Fruit fly (Drosophila melanogaster) whole organism, prepupa: ENCODE results near the gene CG7806.
A peak's percentile ranks its signal among the peaks of the same experiment; 100 is the strongest.

Source experiments
- Blimp-1 ChIP-seq: fragments of 200-800 bp; sonication (Bioruptor generic); optimal IDR thresholded peaks from 3 replicates; lab custom pipeline; 2017; ENCODE audit warnings: missing biosample characterization, missing genetic modification characterization, mild to moderate bottlenecking, moderate library complexity, missing genetic modification reagents
- CG10631 ChIP-seq: fragments of 200-800 bp; sonication (Bioruptor generic); optimal IDR thresholded peaks from 2 replicates; lab custom pipeline; 2016; ENCODE audit warnings: missing biosample characterization, missing genetic modification characterization
- CG10669 ChIP-seq: fragments of 200-800 bp; sonication (Bioruptor generic); optimal IDR thresholded peaks from 3 replicates; lab custom pipeline; 2018; ENCODE audit warnings: missing biosample characterization, mild to moderate bottlenecking, missing genetic modification characterization, moderate library complexity
- CG11294 ChIP-seq: fragments of 200-800 bp; sonication (Bioruptor generic); IDR thresholded peaks from 2 replicates; pipeline ENCODE4 v1.3.6; 2022; ENCODE audit warnings: missing biosample characterization, missing genetic modification characterization
- CG11762 ChIP-seq: fragments of 200-800 bp; sonication (Bioruptor generic); optimal IDR thresholded peaks from 3 replicates; lab custom pipeline; 2016; ENCODE audit warnings: missing biosample characterization, missing genetic modification characterization; ENCODE audit not compliant: insufficient read depth
- CG11902 ChIP-seq: fragments of 200-800 bp; sonication (Bioruptor generic); optimal IDR thresholded peaks from 3 replicates; lab custom pipeline; 2016; ENCODE audit warnings: missing biosample characterization, missing genetic modification characterization
- CG15336 ChIP-seq: fragments of 200-800 bp; sonication (Bioruptor generic); IDR thresholded peaks from 2 replicates; pipeline ENCODE4 v1.3.6; 2022; ENCODE audit warnings: missing biosample characterization, missing genetic modification characterization
- CG1621 ChIP-seq: fragments of 200-800 bp; sonication (Bioruptor generic); optimal IDR thresholded peaks from 3 replicates; lab custom pipeline; 2018; ENCODE audit warnings: missing biosample characterization, mild to moderate bottlenecking, missing genetic modification characterization
- CG16779 ChIP-seq: fragments of 200-800 bp; sonication (Bioruptor generic); optimal IDR thresholded peaks from 3 replicates; lab custom pipeline; 2017; ENCODE audit warnings: missing biosample characterization, mild to moderate bottlenecking, missing genetic modification characterization
- CG3032 ChIP-seq: fragments of 200-800 bp; optimal IDR thresholded peaks from 2 replicates; lab custom pipeline; 2019; ENCODE audit warnings: missing biosample characterization, mild to moderate bottlenecking, missing genetic modification characterization, moderate library complexity
- CG31627 ChIP-seq: fragments of 200-800 bp; sonication (Bioruptor generic); optimal IDR thresholded peaks from 3 replicates; lab custom pipeline; 2016; ENCODE audit warnings: missing biosample characterization, missing genetic modification characterization
- CG34406 ChIP-seq: fragments of 200-800 bp; sonication (Bioruptor generic); optimal IDR thresholded peaks from 3 replicates; lab custom pipeline; 2016; ENCODE audit warnings: missing biosample characterization, missing genetic modification characterization
- CG3919 ChIP-seq: fragments of 200-800 bp; sonication (Bioruptor generic); optimal IDR thresholded peaks from 3 replicates; lab custom pipeline; 2016; ENCODE audit warnings: missing biosample characterization, missing genetic modification characterization
- CG6163 ChIP-seq: fragments of 200-800 bp; sonication (Bioruptor generic); IDR thresholded peaks from 3 replicates; pipeline ENCODE4 v1.3.6; 2022; ENCODE audit warnings: missing biosample characterization, missing genetic modification characterization
- CG6276 ChIP-seq: fragments of 200-800 bp; sonication (Bioruptor generic); optimal IDR thresholded peaks from 2 replicates; lab custom pipeline; 2017; ENCODE audit warnings: missing biosample characterization, mild to moderate bottlenecking, missing genetic modification characterization
- CG6792 ChIP-seq: fragments of 200-800 bp; sonication (Bioruptor generic); optimal IDR thresholded peaks from 3 replicates; lab custom pipeline; 2016; ENCODE audit warnings: missing biosample characterization, missing genetic modification characterization
- CG6808 ChIP-seq: fragments of 200-800 bp; sonication (Bioruptor generic); optimal IDR thresholded peaks from 3 replicates; lab custom pipeline; 2017; ENCODE audit warnings: missing biosample characterization, missing genetic modification characterization, mild to moderate bottlenecking, moderate library complexity, missing genetic modification reagents
- CG6854 ChIP-seq: fragments of 200-800 bp; sonication (Bioruptor generic); optimal IDR thresholded peaks from 2 replicates; lab custom pipeline; 2017; ENCODE audit warnings: missing biosample characterization, mild to moderate bottlenecking, missing genetic modification characterization
- CG7368 ChIP-seq: fragments of 200-800 bp; sonication (Bioruptor generic); optimal IDR thresholded peaks from 3 replicates; lab custom pipeline; 2016; ENCODE audit warnings: missing biosample characterization, missing genetic modification characterization
- CG8119 ChIP-seq: fragments of 200-800 bp; sonication (Bioruptor generic); IDR thresholded peaks from 3 replicates; pipeline ENCODE4 v1.3.6; 2022; ENCODE audit warnings: missing biosample characterization, missing genetic modification characterization
- CG8319 ChIP-seq: fragments of 200-800 bp; sonication (Bioruptor generic); optimal IDR thresholded peaks from 3 replicates; lab custom pipeline; 2016; ENCODE audit warnings: missing biosample characterization, missing genetic modification characterization
- CG8632 ChIP-seq: fragments of 200-800 bp; sonication (Bioruptor generic); optimal IDR thresholded peaks from 3 replicates; lab custom pipeline; 2016; ENCODE audit warnings: missing biosample characterization, missing genetic modification characterization
- CG9139 ChIP-seq: fragments of 200-800 bp; sonication (Bioruptor generic); optimal IDR thresholded peaks from 3 replicates; lab custom pipeline; 2017; ENCODE audit warnings: missing biosample characterization, mild to moderate bottlenecking, missing genetic modification characterization
- Eip75B ChIP-seq: fragments of 200-800 bp; sonication (Bioruptor generic); optimal IDR thresholded peaks from 3 replicates; lab custom pipeline; 2016; ENCODE audit warnings: missing biosample characterization, missing genetic modification characterization
- Eip78C ChIP-seq: fragments of 200-800 bp; sonication (Bioruptor generic); peaks from one replicate; lab custom pipeline; 2016; ENCODE audit warnings: missing biosample characterization, missing genetic modification characterization
- Eip93F ChIP-seq: fragments of 200-800 bp; sonication (Bioruptor generic); optimal IDR thresholded peaks from 2 replicates; lab custom pipeline; 2016; ENCODE audit warnings: missing biosample characterization, mild to moderate bottlenecking, missing genetic modification characterization
- Ets21C ChIP-seq: fragments of 200-800 bp; sonication (Bioruptor generic); optimal IDR thresholded peaks from 3 replicates; lab custom pipeline; 2016; ENCODE audit warnings: missing biosample characterization, missing genetic modification characterization
- Ets96B ChIP-seq: fragments of 200-800 bp; optimal IDR thresholded peaks from 2 replicates; lab custom pipeline; 2019; ENCODE audit warnings: missing biosample characterization, mild to moderate bottlenecking, missing genetic modification characterization, moderate library complexity
- Gug ChIP-seq: fragments of 200-800 bp; sonication (Bioruptor generic); IDR thresholded peaks from 2 replicates; pipeline ENCODE4 v1.3.6; 2022; ENCODE audit warnings: missing biosample characterization, missing genetic modification characterization
- Hr38 ChIP-seq: sonication (Bioruptor generic); optimal IDR thresholded peaks from 2 replicates; lab custom pipeline; 2016; ENCODE audit warnings: missing biosample characterization, missing genetic modification characterization
- Hr39 ChIP-seq: fragments of 200-800 bp; sonication (Bioruptor generic); optimal IDR thresholded peaks from 2 replicates; lab custom pipeline; 2016; ENCODE audit warnings: missing biosample characterization, missing genetic modification characterization
- Hr4 ChIP-seq: fragments of 200-800 bp; sonication (Bioruptor generic); optimal IDR thresholded peaks from 3 replicates; lab custom pipeline; 2016; ENCODE audit warnings: missing biosample characterization, missing genetic modification characterization
- Lpt ChIP-seq: fragments of 200-800 bp; sonication (Bioruptor generic); optimal IDR thresholded peaks from 3 replicates; lab custom pipeline; 2016; ENCODE audit warnings: missing biosample characterization, missing genetic modification characterization
- Smox ChIP-seq: fragments of 200-800 bp; sonication (Bioruptor generic); optimal IDR thresholded peaks from 3 replicates; lab custom pipeline; 2016; ENCODE audit warnings: missing biosample characterization, missing genetic modification characterization
- Sox14 ChIP-seq: fragments of 200-800 bp; sonication (Bioruptor generic); optimal IDR thresholded peaks from 3 replicates; lab custom pipeline; 2016; ENCODE audit warnings: missing biosample characterization, missing genetic modification characterization
- Sox15 ChIP-seq: fragments of 200-800 bp; sonication (Bioruptor generic); optimal IDR thresholded peaks from 3 replicates; lab custom pipeline; 2016; ENCODE audit warnings: missing biosample characterization, missing genetic modification characterization
- achi ChIP-seq: fragments of 200-800 bp; sonication (Bioruptor generic); optimal IDR thresholded peaks from 3 replicates; lab custom pipeline; 2016; ENCODE audit warnings: missing biosample characterization, missing genetic modification characterization
- acj6 ChIP-seq: fragments of 200-800 bp; sonication (Bioruptor generic); optimal IDR thresholded peaks from 3 replicates; lab custom pipeline; 2016; ENCODE audit warnings: missing biosample characterization, missing genetic modification characterization
- cyc ChIP-seq: fragments of 200-800 bp; sonication (Bioruptor generic); optimal IDR thresholded peaks from 3 replicates; lab custom pipeline; 2016; ENCODE audit warnings: missing biosample characterization, missing genetic modification characterization
- dac ChIP-seq: fragments of 200-800 bp; sonication (Bioruptor generic); optimal IDR thresholded peaks from 2 replicates; lab custom pipeline; 2017; ENCODE audit warnings: missing biosample characterization, mild to moderate bottlenecking, missing genetic modification characterization
- dsx ChIP-seq: fragments of 200-800 bp; optimal IDR thresholded peaks from 3 replicates; lab custom pipeline; 2019; ENCODE audit warnings: missing biosample characterization, mild to moderate bottlenecking, missing genetic modification characterization, moderate library complexity; ENCODE audit not compliant: poor library complexity, severe bottlenecking
- eg ChIP-seq: fragments of 200-800 bp; sonication (Bioruptor generic); IDR thresholded peaks from 3 replicates; pipeline ENCODE4 v1.3.6; 2022; ENCODE audit warnings: missing biosample characterization, missing genetic modification characterization
- esn ChIP-seq: fragments of 200-800 bp; sonication (Bioruptor generic); optimal IDR thresholded peaks from 2 replicates; lab custom pipeline; 2016; ENCODE audit warnings: missing biosample characterization, mild to moderate bottlenecking, missing genetic modification characterization, moderate library complexity
- fd59A ChIP-seq: fragments of 200-800 bp; sonication (Bioruptor generic); optimal IDR thresholded peaks from 2 replicates; lab custom pipeline; 2017; ENCODE audit warnings: missing biosample characterization, mild to moderate bottlenecking, missing genetic modification characterization, missing genetic modification reagents
- fkh ChIP-seq: fragments of 200-800 bp; sonication (Bioruptor generic); optimal IDR thresholded peaks from 3 replicates; lab custom pipeline; 2017; ENCODE audit warnings: missing biosample characterization, mild to moderate bottlenecking, missing genetic modification characterization, moderate library complexity
- lz ChIP-seq: fragments of 200-800 bp; sonication (Bioruptor generic); optimal IDR thresholded peaks from 3 replicates; lab custom pipeline; 2016; ENCODE audit warnings: missing biosample characterization, missing genetic modification characterization
- pdm3 ChIP-seq: fragments of 200-800 bp; sonication (Bioruptor generic); optimal IDR thresholded peaks from 3 replicates; lab custom pipeline; 2016; ENCODE audit warnings: missing biosample characterization, missing genetic modification characterization
- salr ChIP-seq, 2 experiments: fragments of 200-800 bp; sonication (Bioruptor generic); optimal IDR thresholded peaks; 3 replicates each; lab custom pipeline; 2016 to 2018; ENCODE audit warnings: missing biosample characterization in 2 of 2, missing genetic modification characterization in 2 of 2, mild to moderate bottlenecking in 1 of 2
- spab ChIP-seq: fragments of 200-800 bp; sonication (Bioruptor generic); optimal IDR thresholded peaks from 2 replicates; lab custom pipeline; 2017; ENCODE audit warnings: missing biosample characterization, mild to moderate bottlenecking, missing genetic modification characterization, missing genetic modification reagents
- ss ChIP-seq, 2 experiments: fragments of 200-800 bp; sonication (Bioruptor generic); optimal IDR thresholded peaks; 2 replicates in 1 of 2; 3 replicates in 1 of 2; lab custom pipeline; 2017 to 2018; ENCODE audit warnings: mild to moderate bottlenecking in 2 of 2, missing biosample characterization in 2 of 2, missing genetic modification characterization in 2 of 2, moderate library complexity in 1 of 2
- svp ChIP-seq: fragments of 200-800 bp; sonication (Bioruptor generic); peaks from one replicate; lab custom pipeline; 2016; ENCODE audit warnings: missing biosample characterization, missing genetic modification characterization
- topi ChIP-seq: fragments of 200-800 bp; sonication (Bioruptor generic); optimal IDR thresholded peaks from 3 replicates; lab custom pipeline; 2016; ENCODE audit warnings: missing biosample characterization, missing genetic modification characterization

The CG7806 gene

DNA sequence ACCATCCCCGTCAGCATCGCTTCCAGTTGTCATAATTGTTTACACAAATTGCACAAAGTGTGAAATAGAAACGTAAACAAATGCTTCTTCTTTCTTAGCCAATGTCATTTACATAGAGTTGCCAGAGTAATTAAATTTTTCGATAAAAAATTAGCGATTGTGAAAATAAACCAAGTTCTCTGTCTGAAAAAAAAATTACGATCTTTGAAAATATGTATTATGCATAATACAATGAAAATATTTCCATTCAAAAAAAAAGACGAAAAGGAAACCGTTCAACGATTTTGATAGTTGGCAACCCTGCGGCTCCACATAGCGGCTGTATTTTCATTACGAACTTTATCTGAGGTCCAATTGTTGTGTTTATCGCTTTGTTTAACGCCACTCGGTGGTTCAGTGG lies at the start of gene CG7806, which contains the start of gene CG7810:
CG7806 (plus strand) TSS at position 309 of the 400 bp plus-strand sequence.
CG7810 (minus strand) TSS at position 105 of the 400 bp plus-strand sequence.
- peak; percentile 93 for TF ChIP-seq CG34406
- TF ChIP-seq CG8319: peak; percentile 85
- no peak for TF ChIP-seq spab
- TF ChIP-seq Hr39 (GFP tag; lab: Kevin White, UChicago): peak; percentile 91
- no peak for TF ChIP-seq pdm3 (GFP tag; lab: Kevin White, UChicago)
- no peak for TF ChIP-seq Smox (GFP tag; lab: Kevin White, UChicago)
- TF ChIP-seq Blimp-1 (GFP tag; lab: Kevin White, UChicago): peak; percentile 55
- TF ChIP-seq fd59A (GFP tag; lab: Kevin White, UChicago): peak; percentile 73
- peak; percentile 79 for TF ChIP-seq CG1621 (tag; lab: Kevin White, UChicago)
- TF ChIP-seq CG11294: peak; percentile 81; the same call in 1 of the 2 replicates
- no peak for TF ChIP-seq ss (GFP tag; optimal IDR thresholded peaks at IDR 0.05; lab: Kevin White, UChicago)
- TF ChIP-seq acj6 (GFP tag; lab: Kevin White, UChicago): peak; percentile 91
- TF ChIP-seq Eip75B (GFP tag; lab: Kevin White, UChicago): no peak
- no peak for TF ChIP-seq CG16779
- TF ChIP-seq Ets96B (tag; lab: Kevin White, UChicago): peak; percentile 86
- peak; percentile 37 for TF ChIP-seq Hr38
- TF ChIP-seq CG10631 (GFP tag; lab: Kevin White, UChicago): peak; percentile 92
- TF ChIP-seq CG8632 (GFP tag; lab: Kevin White, UChicago): peak; percentile 89
- TF ChIP-seq achi: peak; percentile 97
- peak; percentile 75 for TF ChIP-seq CG6854 (GFP tag; lab: Kevin White, UChicago)
- peak; percentile 96 for TF ChIP-seq CG6163
- TF ChIP-seq Sox15 (GFP tag; lab: Kevin White, UChicago): peak; percentile 69
- TF ChIP-seq Ets21C: no peak
- no peak for TF ChIP-seq svp
- peak in 1 of 2 experiments; percentile 54 for TF ChIP-seq salr (GFP tag; optimal IDR thresholded peaks at IDR 0.05; lab: Kevin White, UChicago)
- peak; percentile 94 for TF ChIP-seq Sox14
- TF ChIP-seq eg: no peak; the same call in 1 of the 3 replicates
- peak; percentile 96 for TF ChIP-seq CG15336
- TF ChIP-seq Lpt (GFP tag; lab: Kevin White, UChicago): peak; percentile 80
- TF ChIP-seq dsx (GFP tag; lab: Kevin White, UChicago): peak; percentile 85
- no peak for TF ChIP-seq CG6276 (GFP tag; lab: Kevin White, UChicago)
- peak; percentile 82 for TF ChIP-seq CG3032 (tag; lab: Kevin White, UChicago)
- no peak for TF ChIP-seq CG9139 (GFP tag; lab: Kevin White, UChicago)
- TF ChIP-seq fkh (GFP tag; lab: Kevin White, UChicago): peak; percentile 95
- TF ChIP-seq Gug (GFP tag; lab: Robert Waterston, UW): peak; percentile 88
- no peak for TF ChIP-seq CG7368 (GFP tag; lab: Kevin White, UChicago)
- TF ChIP-seq CG3919 (GFP tag; lab: Kevin White, UChicago): no peak
- TF ChIP-seq CG31627 (GFP tag; lab: Kevin White, UChicago): peak; percentile 94
- TF ChIP-seq CG11762 (GFP tag; lab: Kevin White, UChicago): peak; percentile 82
- TF ChIP-seq CG8119: peak; percentile 94
- no peak for TF ChIP-seq dac (GFP tag; lab: Kevin White, UChicago)
- no peak for TF ChIP-seq Eip93F (GFP tag; lab: Kevin White, UChicago)
- TF ChIP-seq CG6792 (GFP tag; lab: Kevin White, UChicago): peak; percentile 90
- TF ChIP-seq CG10669 (GFP tag; lab: Kevin White, UChicago): no peak
- TF ChIP-seq esn (GFP tag; lab: Kevin White, UChicago): peak; percentile 95
- TF ChIP-seq CG11902 (GFP tag; lab: Kevin White, UChicago): no peak
- no peak for TF ChIP-seq CG6808 (GFP tag; lab: Kevin White, UChicago)
- TF ChIP-seq topi (GFP tag; lab: Kevin White, UChicago): peak; percentile 89
- no peak for TF ChIP-seq Hr4 (GFP tag; lab: Kevin White, UChicago)
- TF ChIP-seq lz (GFP tag; lab: Kevin White, UChicago): peak; percentile 92
- peak; percentile 84 for TF ChIP-seq cyc (GFP tag; lab: Kevin White, UChicago)
- peak; percentile 97 for TF ChIP-seq Eip78C
